Worm (Caenorhabditis elegans) whole organism, dauer: ENCODE data around the gene vab-2.

ENCODE experiments used
- unc-62 ChIP-seq: sonication (generic microtip); optimal IDR thresholded peaks from 2 replicates; lab custom pipeline; 2017; ENCODE audit warnings: missing biosample characterization, missing genetic modification reagents, missing genetic modification characterization

vab-2 gene

DNA sequence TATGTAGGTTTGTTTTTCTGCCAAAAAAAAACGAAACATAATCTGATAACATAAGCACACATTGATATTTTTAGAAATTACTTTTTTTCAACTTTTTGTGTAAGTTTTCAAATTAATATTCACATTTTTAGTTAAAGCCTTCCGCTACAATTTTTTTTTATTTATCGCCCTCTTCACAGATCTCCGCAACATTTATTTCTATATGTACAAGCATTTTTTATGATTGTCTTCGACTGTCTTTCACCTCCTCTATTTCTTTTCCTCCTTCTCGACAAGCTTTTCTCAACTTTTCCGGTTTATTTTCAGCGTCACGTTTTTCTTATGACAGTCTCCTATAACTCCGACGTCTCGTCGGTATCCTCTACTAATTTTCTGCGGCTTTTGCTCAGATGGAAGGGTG is 10.7 kb downstream of the vab-2 start, which contains the start of gene best-20:
Gene best-20 (plus strand): TSS at position 301 of the 400 bp plus-strand sequence.
- no peak for TF ChIP-seq unc-62 (GFP tag; lab: Kevin White, UChicago)

DNA sequence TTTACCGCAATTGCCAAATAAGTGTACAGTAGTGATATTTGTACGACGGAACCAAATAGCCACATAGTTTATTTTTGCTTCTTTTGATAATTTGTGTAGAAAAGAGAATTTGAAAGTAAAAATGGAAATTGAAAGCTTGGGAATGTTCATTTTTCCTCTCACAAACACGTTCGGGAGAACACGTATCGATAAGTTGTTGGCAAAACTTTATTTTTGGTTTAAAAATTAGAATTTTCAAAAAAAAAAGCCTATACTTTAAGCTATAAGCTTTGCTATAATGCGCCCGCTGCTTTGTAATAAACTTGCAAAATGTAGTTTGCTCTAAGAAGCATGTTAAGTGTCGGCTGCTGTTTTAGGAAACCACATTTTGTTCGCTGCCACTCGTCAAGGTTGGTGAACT is 11.3 kb downstream of the vab-2 start, which contains the start of gene Y37E11AR.7:
Gene Y37E11AR.7 (minus strand): TSS at position 101 of the 400 bp plus-strand sequence.
- TF ChIP-seq unc-62 (GFP tag; lab: Kevin White, UChicago): no peak

DNA sequence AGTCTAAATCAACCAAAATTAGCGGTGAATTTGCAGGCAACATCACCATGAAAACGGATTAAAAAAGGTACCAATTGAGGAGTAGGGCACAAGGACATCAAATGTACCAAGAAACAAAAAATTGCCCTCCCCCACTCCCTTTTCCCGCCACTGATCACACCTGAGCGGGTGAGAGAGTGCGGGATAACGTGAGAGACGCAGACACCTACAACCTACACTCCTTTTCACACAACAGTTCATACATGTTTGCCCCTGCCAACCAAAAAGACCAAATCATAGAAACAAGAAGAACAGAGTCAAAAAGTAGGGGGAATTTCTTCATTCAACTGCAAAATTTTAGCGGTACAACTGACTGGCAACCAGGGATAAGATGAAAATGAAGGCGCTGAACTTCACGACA is 14.3 kb downstream of the vab-2 start:
- no peak for TF ChIP-seq unc-62 (GFP tag; lab: Kevin White, UChicago)

- no peak for TF ChIP-seq unc-62 (GFP tag; lab: Kevin White, UChicago)
Measured at ce11 chrIV:3751001-3751400, 15.6 kb downstream of the vab-2 start, which contains the start of gene ugt-45. ugt-45 (minus strand) TSS chrIV:3751101.

DNA sequence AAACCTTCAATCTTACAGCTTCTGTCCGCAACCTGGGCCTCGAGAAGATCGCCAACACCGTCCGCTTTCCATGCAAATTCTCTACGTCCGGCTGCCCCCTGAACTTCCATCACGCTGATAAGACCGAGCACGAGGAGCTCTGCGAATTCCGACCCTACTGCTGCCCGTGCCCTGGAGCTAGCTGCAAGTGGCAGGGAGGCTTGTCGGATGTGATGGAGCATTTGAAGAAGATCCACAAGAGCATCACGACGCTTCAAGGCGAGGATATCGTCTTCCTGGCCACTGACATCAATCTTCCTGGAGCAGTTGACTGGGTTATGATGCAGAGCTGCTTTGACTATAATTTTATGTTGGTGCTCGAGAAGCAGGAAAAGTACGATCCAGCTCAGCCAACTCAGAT is 20.8 kb downstream of the vab-2 start:
- no peak for TF ChIP-seq unc-62 (GFP tag; lab: Kevin White, UChicago)

ce11 chrIV:3743748-3744147 is 22.9 kb downstream of the vab-2 start, which contains the start of gene siah-1:
siah-1 (plus strand) TSS chrIV:3744048.
- TF ChIP-seq unc-62 (GFP tag; lab: Kevin White, UChicago): no peak

DNA sequence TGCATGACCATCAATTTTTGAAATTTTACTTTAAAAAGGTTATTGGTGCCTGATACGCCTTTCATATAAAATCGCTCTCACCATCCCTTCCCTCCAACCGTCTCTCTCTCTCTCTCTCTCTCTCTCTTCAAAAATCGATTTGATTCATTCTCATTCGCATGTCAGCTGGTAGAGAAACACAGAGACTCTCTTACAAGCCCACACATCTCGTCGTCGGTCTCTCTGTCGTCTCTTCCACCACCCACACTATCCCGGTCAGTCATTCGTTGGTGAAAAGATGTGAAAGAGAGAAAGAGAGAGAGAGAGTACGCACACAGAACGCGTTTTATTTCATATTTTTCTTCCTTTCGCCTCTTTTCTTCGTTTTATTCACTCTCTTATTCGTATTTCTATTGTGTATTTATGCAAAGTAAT is 24.2 kb downstream of the vab-2 start:
- TF ChIP-seq unc-62 (GFP tag; lab: Kevin White, UChicago): no peak

- no peak for TF ChIP-seq unc-62 (GFP tag; lab: Kevin White, UChicago)
Measured at ce11 chrIV:3741874-3742273, 24.8 kb downstream of the vab-2 start.

DNA sequence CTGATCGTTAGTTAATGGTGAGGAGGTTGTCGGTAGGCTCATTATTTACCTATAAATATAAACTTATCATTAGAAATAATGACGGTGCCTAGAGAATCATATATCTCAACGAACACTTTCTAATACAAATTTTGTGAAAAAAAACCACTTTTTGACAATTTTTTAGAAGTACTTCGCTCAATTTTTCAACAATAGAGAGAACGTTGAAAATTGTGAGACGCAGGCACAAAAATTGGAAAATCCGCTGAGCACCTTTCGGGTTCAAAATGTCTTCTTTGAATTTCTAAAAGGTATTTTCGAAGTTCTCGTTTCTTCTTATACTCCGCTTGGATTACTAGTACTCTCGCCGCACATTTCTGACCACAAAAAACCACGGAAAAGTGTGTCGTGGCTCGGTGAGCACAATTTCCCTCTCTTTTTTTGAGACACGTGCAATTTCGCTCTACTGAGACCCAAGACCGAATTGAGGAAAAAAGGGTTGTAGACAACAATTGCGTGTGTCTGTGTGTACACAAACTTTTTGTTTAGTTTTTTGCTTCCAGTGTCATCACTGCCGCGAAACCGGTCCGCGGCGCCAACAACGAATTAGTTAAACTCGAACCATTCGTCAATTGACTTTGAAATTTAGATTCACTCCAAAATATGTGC is 25.7 kb downstream of the vab-2 start, which contains the start of gene nape-1:
Gene nape-1 (minus strand): TSS at position 51 of the 648 bp plus-strand sequence.
- TF ChIP-seq unc-62 (GFP tag; lab: Kevin White, UChicago): no peak

DNA sequence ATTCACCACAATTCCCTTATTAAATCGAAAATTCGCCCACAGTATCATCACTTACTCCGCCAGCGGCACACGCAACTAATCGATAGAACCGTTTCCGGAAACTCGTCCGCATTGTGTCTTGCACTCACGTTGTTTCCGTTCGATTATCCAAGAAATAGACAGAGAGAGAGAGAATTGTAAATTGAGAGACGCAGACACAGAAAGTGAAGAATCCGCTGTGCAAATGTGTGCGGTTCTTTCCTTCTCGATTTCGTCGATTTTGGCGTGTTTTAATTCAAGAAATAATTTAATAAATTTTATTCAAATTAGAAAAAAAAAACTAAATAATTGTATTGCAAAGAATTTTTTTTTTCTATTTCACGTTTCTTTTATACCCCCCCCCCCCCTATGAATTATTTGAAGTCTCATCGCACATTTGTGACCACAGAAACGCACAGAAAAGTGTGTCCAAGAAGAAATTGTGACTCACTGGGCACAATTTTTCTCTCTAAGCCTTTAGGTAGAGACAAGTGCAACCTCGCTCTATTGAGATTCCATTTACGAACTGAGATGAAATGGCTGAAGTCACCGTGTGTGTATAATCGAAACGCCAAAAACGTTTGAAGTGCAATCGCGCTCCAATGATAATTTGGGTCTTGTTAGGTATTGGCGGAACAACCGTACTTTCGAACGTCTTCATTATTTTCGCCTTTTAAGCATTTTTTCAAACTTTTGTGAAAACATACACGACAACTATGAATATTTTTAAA is 27.8 kb downstream of the vab-2 start, which contains the start of gene nape-2:
Gene nape-2 (minus strand): TSS at position 271 of the 749 bp plus-strand sequence.
- no peak for TF ChIP-seq unc-62 (GFP tag; lab: Kevin White, UChicago)

ce11 chrIV:3736244-3736643 is 30.4 kb downstream of the vab-2 start:
- no peak for TF ChIP-seq unc-62 (GFP tag; lab: Kevin White, UChicago)

- no peak for TF ChIP-seq unc-62 (GFP tag; lab: Kevin White, UChicago)
Measured at ce11 chrIV:3733287-3733686, 33.3 kb downstream of the vab-2 start.

DNA sequence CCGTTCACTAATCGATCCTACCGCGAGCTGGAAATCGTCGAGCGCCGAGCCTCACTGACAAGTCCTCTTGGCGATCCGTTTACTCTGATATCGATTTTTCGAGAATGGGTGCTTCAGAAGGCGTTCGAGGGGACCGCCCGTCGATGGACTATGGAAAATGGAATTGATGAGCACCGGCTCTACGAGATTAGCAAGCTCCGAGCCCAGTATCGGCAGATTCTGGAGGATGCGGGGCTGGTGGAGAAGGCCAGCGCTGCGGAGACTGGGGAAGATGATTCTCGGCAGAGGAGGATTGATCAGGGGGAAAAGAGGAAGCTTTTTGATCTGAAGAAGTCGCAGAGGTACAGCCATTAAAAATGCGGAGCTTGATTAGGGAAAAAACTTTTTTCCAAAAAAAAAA is 35.2 kb downstream of the vab-2 start:
- no peak for TF ChIP-seq unc-62 (GFP tag; lab: Kevin White, UChicago)

DNA sequence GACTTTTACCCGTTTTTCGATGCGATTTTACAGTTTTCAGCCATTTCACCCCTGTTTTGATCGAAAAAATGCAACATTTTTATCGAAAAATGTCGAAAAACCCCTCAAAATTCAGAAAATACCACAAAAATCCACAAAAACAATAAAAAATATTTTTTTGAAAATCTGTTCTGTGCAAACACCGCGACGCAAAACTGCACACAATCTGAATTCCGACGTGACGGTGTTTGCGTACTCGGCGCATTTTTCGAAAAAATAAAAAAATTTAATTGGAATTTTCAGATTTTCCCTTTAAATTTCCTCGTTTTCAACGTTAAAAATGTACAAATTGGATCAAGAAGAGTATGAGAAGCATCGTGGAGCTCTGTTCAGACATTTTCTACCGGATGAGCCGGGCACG is 40.8 kb downstream of the vab-2 start, which contains the start of gene smgl-2:
Gene smgl-2 (plus strand): TSS at position 320 of the 400 bp plus-strand sequence.
- no peak for TF ChIP-seq unc-62 (GFP tag; lab: Kevin White, UChicago)

DNA sequence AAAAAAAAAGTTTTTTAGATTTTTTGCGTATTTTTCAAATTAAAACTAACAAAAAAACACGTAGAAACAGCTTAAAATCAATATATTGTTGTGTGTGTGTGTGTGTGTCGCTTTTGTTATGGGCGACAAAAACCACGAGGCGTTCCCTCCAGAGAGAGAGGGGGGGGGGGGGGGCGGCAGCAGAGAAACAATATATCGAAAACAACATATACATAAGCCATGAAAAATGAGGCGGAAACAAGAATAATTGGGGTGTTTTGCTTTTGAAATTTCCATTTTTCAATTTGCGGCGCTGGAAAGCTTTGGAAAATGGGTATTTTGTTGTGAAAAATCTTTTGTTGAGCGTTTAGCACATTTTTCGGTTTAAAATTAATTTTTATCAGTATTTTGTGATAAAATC is 41.3 kb downstream of the vab-2 start, which contains the start of gene Y37E11AM.2:
Gene Y37E11AM.2 (minus strand): TSS at position 101 of the 400 bp plus-strand sequence.
- TF ChIP-seq unc-62 (GFP tag; lab: Kevin White, UChicago): no peak

ce11 chrIV:3722690-3723089 is 43.9 kb downstream of the vab-2 start, which contains the start of gene Y37E11AM.4:
Y37E11AM.4 (minus strand) TSS chrIV:3722790.
- no peak for TF ChIP-seq unc-62 (GFP tag; lab: Kevin White, UChicago)
